Fruit fly (Drosophila melanogaster) whole organism, prepupa: Measurements from ENCODE around the gene Fancl.

ENCODE experiments used
- CG11762 ChIP-seq: fragments of 200-800 bp; sonication (Bioruptor generic); optimal IDR thresholded peaks from 3 replicates; lab custom pipeline; 2016; ENCODE audit warnings: missing biosample characterization, missing genetic modification characterization; ENCODE audit not compliant: insufficient read depth
- CG1621 ChIP-seq: fragments of 200-800 bp; sonication (Bioruptor generic); optimal IDR thresholded peaks from 3 replicates; lab custom pipeline; 2018; ENCODE audit warnings: missing biosample characterization, mild to moderate bottlenecking, missing genetic modification characterization
- CG3919 ChIP-seq: fragments of 200-800 bp; sonication (Bioruptor generic); optimal IDR thresholded peaks from 3 replicates; lab custom pipeline; 2016; ENCODE audit warnings: missing biosample characterization, missing genetic modification characterization
- Eip93F ChIP-seq: fragments of 200-800 bp; sonication (Bioruptor generic); optimal IDR thresholded peaks from 2 replicates; lab custom pipeline; 2016; ENCODE audit warnings: missing biosample characterization, mild to moderate bottlenecking, missing genetic modification characterization
- Hr4 ChIP-seq: fragments of 200-800 bp; sonication (Bioruptor generic); optimal IDR thresholded peaks from 3 replicates; lab custom pipeline; 2016; ENCODE audit warnings: missing biosample characterization, missing genetic modification characterization
- dac ChIP-seq: fragments of 200-800 bp; sonication (Bioruptor generic); optimal IDR thresholded peaks from 2 replicates; lab custom pipeline; 2017; ENCODE audit warnings: missing biosample characterization, mild to moderate bottlenecking, missing genetic modification characterization
- spab ChIP-seq: fragments of 200-800 bp; sonication (Bioruptor generic); optimal IDR thresholded peaks from 2 replicates; lab custom pipeline; 2017; ENCODE audit warnings: missing biosample characterization, mild to moderate bottlenecking, missing genetic modification characterization, missing genetic modification reagents
- ss ChIP-seq, 2 experiments: fragments of 200-800 bp; sonication (Bioruptor generic); optimal IDR thresholded peaks; 2 replicates in 1 of 2; 3 replicates in 1 of 2; lab custom pipeline; 2017 to 2018; ENCODE audit warnings: mild to moderate bottlenecking in 2 of 2, missing biosample characterization in 2 of 2, missing genetic modification characterization in 2 of 2, moderate library complexity in 1 of 2
- topi ChIP-seq: fragments of 200-800 bp; sonication (Bioruptor generic); optimal IDR thresholded peaks from 3 replicates; lab custom pipeline; 2016; ENCODE audit warnings: missing biosample characterization, missing genetic modification characterization
- vri ChIP-seq: fragments of 200-800 bp; sonication (Bioruptor generic); optimal IDR thresholded peaks from 3 replicates; lab custom pipeline; 2016; ENCODE audit warnings: missing biosample characterization, mild to moderate bottlenecking, missing genetic modification characterization

dm6 chr3R:10048775-10048841 lies 4.1 kb downstream of the Fancl start, which contains the start of gene CG12811:
- no peak for TF ChIP-seq CG11762 (GFP tag; lab: Kevin White, UChicago)
- no peak for TF ChIP-seq topi (GFP tag; lab: Kevin White, UChicago)
- no peak for TF ChIP-seq vri (GFP tag; lab: Kevin White, UChicago)
- no peak for TF ChIP-seq spab
- TF ChIP-seq Hr4 (GFP tag; lab: Kevin White, UChicago): no peak
- TF ChIP-seq Eip93F: no peak
- TF ChIP-seq CG3919 (GFP tag; lab: Kevin White, UChicago): no peak
- no peak for TF ChIP-seq CG1621 (tag; lab: Kevin White, UChicago)
- TF ChIP-seq dac (GFP tag; lab: Kevin White, UChicago): no peak
- no peak for TF ChIP-seq ss (GFP tag; optimal IDR thresholded peaks at IDR 0.05; lab: Kevin White, UChicago)
